Fruit fly (Drosophila melanogaster) whole organism, embryonic: ENCODE data around the gene DIP-alpha.

Experiments used
- ATbp ChIP-seq: fragments of 200-800 bp; sonication (Bioruptor generic); optimal IDR thresholded peaks from 2 replicates; lab custom pipeline; 2017; ENCODE audit warnings: missing biosample characterization, mild to moderate bottlenecking, missing genetic modification characterization, missing genetic modification reagents
- BtbVII ChIP-seq: fragments of 200-800 bp; sonication (Bioruptor generic); optimal IDR thresholded peaks from 3 replicates; lab custom pipeline; 2017; ENCODE audit warnings: missing biosample characterization, mild to moderate bottlenecking, missing genetic modification characterization
- CG11093 ChIP-seq: fragments of 200-800 bp; sonication (Bioruptor generic); IDR thresholded peaks from 3 replicates; pipeline ENCODE4 v1.3.6; 2022; ENCODE audit warnings: missing biosample characterization, missing genetic modification characterization
- CG11560 ChIP-seq: fragments of 200-800 bp; sonication (Bioruptor generic); IDR thresholded peaks from 3 replicates; pipeline ENCODE4 v1.3.6; 2022; ENCODE audit warnings: missing biosample characterization, missing genetic modification characterization
- CG11695 ChIP-seq: fragments of 200-800 bp; sonication (Bioruptor generic); IDR thresholded peaks from 3 replicates; pipeline ENCODE4 v1.3.6; 2022; ENCODE audit warnings: missing biosample characterization, missing genetic modification characterization
- CG13424 ChIP-seq: fragments of 200-800 bp; sonication (Bioruptor generic); optimal IDR thresholded peaks from 2 replicates; lab custom pipeline; 2019; ENCODE audit warnings: missing biosample characterization, mild to moderate bottlenecking, missing genetic modification characterization, moderate library complexity
- CG13775 ChIP-seq: fragments of 200-800 bp; sonication (Bioruptor generic); optimal IDR thresholded peaks from 3 replicates; lab custom pipeline; 2017; ENCODE audit warnings: missing biosample characterization, mild to moderate bottlenecking, missing genetic modification characterization
- CG14050 ChIP-seq: fragments of 200-800 bp; sonication (Bioruptor generic); IDR thresholded peaks from 3 replicates; pipeline ENCODE4 v1.3.6; 2022; ENCODE audit warnings: missing biosample characterization, missing genetic modification characterization
- CG14710 ChIP-seq: fragments of 200-800 bp; sonication (Bioruptor generic); optimal IDR thresholded peaks from 3 replicates; lab custom pipeline; 2019; ENCODE audit warnings: missing biosample characterization, mild to moderate bottlenecking, missing genetic modification characterization, moderate library complexity
- CG15601 ChIP-seq: fragments of 200-800 bp; sonication (Bioruptor generic); optimal IDR thresholded peaks from 3 replicates; lab custom pipeline; 2019; ENCODE audit warnings: missing biosample characterization, mild to moderate bottlenecking, missing genetic modification characterization, moderate library complexity
- CG18764 ChIP-seq: fragments of 200-800 bp; sonication (Bioruptor generic); optimal IDR thresholded peaks from 3 replicates; lab custom pipeline; 2016; ENCODE audit warnings: missing biosample characterization, missing genetic modification characterization
- CG30020 ChIP-seq: fragments of 200-800 bp; optimal IDR thresholded peaks from 2 replicates; lab custom pipeline; 2019; ENCODE audit warnings: missing biosample characterization, mild to moderate bottlenecking, missing genetic modification characterization, moderate library complexity
- CG32767 ChIP-seq: fragments of 200-800 bp; sonication (Bioruptor generic); IDR thresholded peaks from 2 replicates; pipeline ENCODE4 v1.3.6; 2022; ENCODE audit warnings: missing biosample characterization, missing genetic modification characterization
- CG6689 ChIP-seq: fragments of 200-800 bp; sonication (Bioruptor generic); IDR thresholded peaks from 2 replicates; pipeline ENCODE4 v1.3.6; 2022; ENCODE audit warnings: missing biosample characterization, missing genetic modification characterization
- CG6854 ChIP-seq: fragments of 200-800 bp; sonication (Bioruptor generic); optimal IDR thresholded peaks from 3 replicates; lab custom pipeline; 2017; ENCODE audit warnings: missing biosample characterization, mild to moderate bottlenecking, missing genetic modification characterization
- CG7271 ChIP-seq: fragments of 200-800 bp; sonication (Bioruptor generic); optimal IDR thresholded peaks from 2 replicates; lab custom pipeline; 2018; ENCODE audit warnings: missing biosample characterization, mild to moderate bottlenecking, missing genetic modification characterization, moderate library complexity
- CG8924 ChIP-seq: fragments of 200-800 bp; optimal IDR thresholded peaks from 3 replicates; lab custom pipeline; 2019; ENCODE audit warnings: missing biosample characterization, mild to moderate bottlenecking, missing genetic modification characterization, moderate library complexity
- CrebB ChIP-seq: fragments of 200-800 bp; sonication (Bioruptor generic); optimal IDR thresholded peaks from 3 replicates; lab custom pipeline; 2018; ENCODE audit warnings: missing biosample characterization, mild to moderate bottlenecking, missing genetic modification characterization
- Dip3 ChIP-seq: fragments of 200-800 bp; sonication (Bioruptor generic); optimal IDR thresholded peaks from 3 replicates; lab custom pipeline; 2016; ENCODE audit warnings: missing biosample characterization, missing genetic modification characterization
- Ets65A ChIP-seq: fragments of 200-800 bp; sonication (Bioruptor generic); peaks from one replicate; lab custom pipeline; 2016; ENCODE audit warnings: missing biosample characterization, missing genetic modification characterization
- Fer3 ChIP-seq: fragments of 200-800 bp; sonication (Bioruptor generic); optimal IDR thresholded peaks from 2 replicates; lab custom pipeline; 2018; ENCODE audit warnings: missing biosample characterization, mild to moderate bottlenecking, missing genetic modification characterization, moderate library complexity
- Hr39 ChIP-seq: fragments of >200 bp; optimal IDR thresholded peaks from 2 replicates; lab custom pipeline; 2017
- Ptx1 ChIP-seq: fragments of 200-800 bp; sonication (Bioruptor generic); IDR thresholded peaks from 2 replicates; pipeline ENCODE4 v1.3.6; 2022; ENCODE audit warnings: missing biosample characterization, missing genetic modification characterization
- Spps ChIP-seq: fragments of 200-800 bp; sonication (Bioruptor generic); optimal IDR thresholded peaks from 2 replicates; lab custom pipeline; 2018; ENCODE audit warnings: missing biosample characterization, mild to moderate bottlenecking, missing genetic modification characterization
- Vsx1 ChIP-seq: fragments of 200-800 bp; sonication (Bioruptor generic); optimal IDR thresholded peaks from 2 replicates; lab custom pipeline; 2017; ENCODE audit warnings: missing biosample characterization, mild to moderate bottlenecking, missing genetic modification characterization, missing genetic modification reagents
- Xbp1 ChIP-seq: fragments of 200-800 bp; sonication (Bioruptor generic); optimal IDR thresholded peaks from 3 replicates; lab custom pipeline; 2016; ENCODE audit warnings: missing biosample characterization, mild to moderate bottlenecking, missing genetic modification characterization
- YL-1 ChIP-seq: fragments of 200-800 bp; sonication (Bioruptor generic); optimal IDR thresholded peaks from 3 replicates; lab custom pipeline; 2017; ENCODE audit warnings: missing biosample characterization, mild to moderate bottlenecking, missing genetic modification characterization
- az2 ChIP-seq: fragments of 200-800 bp; sonication (Bioruptor generic); optimal IDR thresholded peaks from 3 replicates; lab custom pipeline; 2016; ENCODE audit warnings: missing biosample characterization, missing genetic modification characterization
- bbx ChIP-seq: fragments of 200-800 bp; sonication (Bioruptor generic); IDR thresholded peaks from 2 replicates; pipeline ENCODE4 v1.3.6; 2022; ENCODE audit warnings: missing biosample characterization, missing genetic modification characterization; ENCODE audit not compliant: partially characterized antibody
- bcd ChIP-seq: fragments of 200-800 bp; sonication (Bioruptor generic); optimal IDR thresholded peaks from 2 replicates; lab custom pipeline; 2017; ENCODE audit warnings: missing biosample characterization, mild to moderate bottlenecking, missing genetic modification characterization
- bsh ChIP-seq, 2 experiments: fragments of 200-800 bp; sonication (Bioruptor generic); optimal IDR thresholded peaks; 2 replicates each; lab custom pipeline; 2017 to 2018; ENCODE audit warnings: mild to moderate bottlenecking in 2 of 2, missing biosample characterization in 2 of 2, missing genetic modification characterization in 2 of 2, moderate library complexity in 1 of 2
- croc ChIP-seq: fragments of 200-800 bp; sonication (Bioruptor generic); conservative IDR thresholded peaks from 3 replicates; pipeline ENCODE4 v1.3.6; 2022; ENCODE audit warnings: missing biosample characterization, missing genetic modification characterization
- cwo ChIP-seq: fragments of 200-800 bp; sonication (Bioruptor generic); optimal IDR thresholded peaks from 3 replicates; lab custom pipeline; 2017; ENCODE audit warnings: missing biosample characterization, missing genetic modification characterization, mild to moderate bottlenecking, moderate library complexity, missing genetic modification reagents
- ham ChIP-seq: fragments of 200-800 bp; sonication (Bioruptor generic); IDR thresholded peaks from 2 replicates; pipeline ENCODE4 v1.3.6; 2022; ENCODE audit warnings: missing biosample characterization, missing genetic modification characterization
- hkb ChIP-seq, 2 experiments: fragments of 200-800 bp in 1 of 2; fragments of >200 bp in 1 of 2; sonication (Bioruptor generic) in 1 of 2; IDR thresholded peaks in 1 of 2; optimal IDR thresholded peaks in 1 of 2; 2 replicates each; pipeline versions ENCODE4 v1.3.6 to Lab custom; 2017 to 2022; ENCODE audit warnings: missing biosample characterization in 1 of 2, missing genetic modification characterization in 1 of 2
- lmd ChIP-seq: fragments of 200-800 bp; sonication (Bioruptor generic); IDR thresholded peaks from 2 replicates; pipeline ENCODE4 v1.3.6; 2022; ENCODE audit warnings: missing biosample characterization, missing genetic modification characterization
- lola ChIP-seq, 3 experiments: fragments of >200 bp in 2 of 3; fragments of 200-800 bp in 1 of 3; sonication (Bioruptor generic) in 1 of 3; optimal IDR thresholded peaks; 2 replicates each; lab custom pipeline; 2017 to 2019; ENCODE audit warnings: missing biosample characterization in 3 of 3, missing genetic modification characterization in 3 of 3, mild to moderate bottlenecking in 1 of 3, moderate library complexity in 1 of 3
- nom ChIP-seq: fragments of 200-800 bp; sonication (Bioruptor generic); optimal IDR thresholded peaks from 2 replicates; lab custom pipeline; 2017; ENCODE audit warnings: missing biosample characterization, missing genetic modification characterization, mild to moderate bottlenecking, moderate library complexity, missing genetic modification reagents
- odd ChIP-seq: fragments of 200-800 bp; sonication (Bioruptor generic); optimal IDR thresholded peaks from 2 replicates; lab custom pipeline; 2017; ENCODE audit warnings: missing biosample characterization, mild to moderate bottlenecking, missing genetic modification characterization
- peb ChIP-seq: fragments of 200-800 bp; sonication (Bioruptor generic); IDR thresholded peaks from 2 replicates; pipeline ENCODE4 v1.3.6; 2022; ENCODE audit warnings: missing biosample characterization, missing genetic modification characterization
- pros ChIP-seq: fragments of 200-800 bp; sonication (Bioruptor generic); optimal IDR thresholded peaks from 3 replicates; lab custom pipeline; 2019; ENCODE audit warnings: missing biosample characterization, mild to moderate bottlenecking, missing genetic modification characterization, moderate library complexity
- slp2 ChIP-seq: fragments of 200-800 bp; sonication (Bioruptor generic); optimal IDR thresholded peaks from 2 replicates; lab custom pipeline; 2016; ENCODE audit warnings: missing biosample characterization, missing genetic modification characterization
- tap ChIP-seq: fragments of 200-800 bp; optimal IDR thresholded peaks from 3 replicates; lab custom pipeline; 2019; ENCODE audit warnings: missing biosample characterization, mild to moderate bottlenecking, missing genetic modification characterization, moderate library complexity
- unc-4 ChIP-seq: fragments of 200-800 bp; sonication (Bioruptor generic); IDR thresholded peaks from 2 replicates; pipeline ENCODE4 v1.3.6; 2022; ENCODE audit warnings: missing biosample characterization, missing genetic modification characterization; ENCODE audit not compliant: partially characterized antibody
- wek ChIP-seq: fragments of 200-800 bp; sonication (Bioruptor generic); optimal IDR thresholded peaks from 3 replicates; lab custom pipeline; 2018; ENCODE audit warnings: missing biosample characterization, mild to moderate bottlenecking, missing genetic modification characterization, moderate library complexity
- yki ChIP-seq: fragments of >200 bp; optimal IDR thresholded peaks from 3 replicates; lab custom pipeline; 2018
- zen ChIP-seq: fragments of 200-800 bp; sonication (Bioruptor generic); optimal IDR thresholded peaks from 3 replicates; lab custom pipeline; 2018; ENCODE audit warnings: missing biosample characterization, mild to moderate bottlenecking, missing genetic modification characterization, moderate library complexity

DIP-alpha gene

dm6 chrX:3476009-3476408 is 95.4 kb downstream of the DIP-alpha start (continued):
- TF ChIP-seq CG15601: no peak
- TF ChIP-seq CG6854: no peak
- no peak for TF ChIP-seq peb
- peak; percentile 63 for TF ChIP-seq zen (tag; lab: Kevin White, UChicago)
- TF ChIP-seq wek: no peak
- no peak for TF ChIP-seq unc-4 (GFP tag; lab: Robert Waterston, UW)
- peak; percentile 8 for TF ChIP-seq Fer3 (tag; lab: Kevin White, UChicago)
- no peak for TF ChIP-seq odd (GFP tag; lab: Kevin White, UChicago)
- no peak for TF ChIP-seq YL-1 (GFP tag; lab: Kevin White, UChicago)
- TF ChIP-seq bsh (GFP tag; optimal IDR thresholded peaks at IDR 0.05; lab: Kevin White, UChicago): peak in 1 of 2 experiments; percentile 60
- no peak for TF ChIP-seq CG7271 (tag; lab: Kevin White, UChicago)
- TF ChIP-seq Hr39 (lab: Kevin White, UChicago): no peak
- TF ChIP-seq lmd (GFP tag; lab: Robert Waterston, UW): peak; percentile 49; the same call in 1 of the 2 replicates
- TF ChIP-seq Spps (tag; lab: Kevin White, UChicago): peak; percentile 5
- no peak for TF ChIP-seq yki (lab: Kevin White, UChicago)
- peak; percentile 56 for TF ChIP-seq az2 (GFP tag; lab: Kevin White, UChicago)
- no peak for TF ChIP-seq CG18764 (GFP tag; lab: Kevin White, UChicago)
- TF ChIP-seq lola (GFP tag; optimal IDR thresholded peaks at IDR 0.05; lab: Kevin White, UChicago): peak in 1 of 3 experiments; percentile 59
- TF ChIP-seq Ptx1 (GFP tag; lab: Robert Waterston, UW): peak; percentile 42

- TF ChIP-seq slp2: no peak
- peak; percentile 74 for TF ChIP-seq Ets65A (GFP tag; lab: Kevin White, UChicago)
- peak; percentile 9 for TF ChIP-seq CrebB (tag; lab: Kevin White, UChicago)
- peak; percentile 77 for TF ChIP-seq Vsx1
- TF ChIP-seq CG32767: peak; percentile 53; the same call in 1 of the 2 replicates
- peak; percentile 77 for TF ChIP-seq CG6689
- peak; percentile 42 for TF ChIP-seq cwo (GFP tag; lab: Kevin White, UChicago)
- peak; percentile 64; the same call in 2 of the 3 replicates for TF ChIP-seq CG11695
- TF ChIP-seq ham (GFP tag; lab: Robert Waterston, UW): no peak
- no peak for TF ChIP-seq CG11093 (GFP tag; lab: Robert Waterston, UW)
- no peak for TF ChIP-seq CG11560 (tag; lab: Robert Waterston, UW)
- peak; percentile 29 for TF ChIP-seq tap
- no peak for TF ChIP-seq wek
- TF ChIP-seq nom (GFP tag; lab: Kevin White, UChicago): peak; percentile 95
- no peak for TF ChIP-seq hkb (optimal IDR thresholded peaks at IDR 0.05; lab: Kevin White, UChicago)
- TF ChIP-seq hkb (GFP tag; IDR thresholded peaks at IDR 0.05; lab: Robert Waterston, UW): peak; percentile 61; the same call in 1 of the 2 replicates
- no peak for TF ChIP-seq pros (GFP tag; lab: Kevin White, UChicago)
- peak; percentile 32 for TF ChIP-seq Xbp1 (GFP tag; lab: Kevin White, UChicago)
- TF ChIP-seq Dip3 (GFP tag; lab: Kevin White, UChicago): no peak
- peak; percentile 41 for TF ChIP-seq CG14710
- peak; percentile 58 for TF ChIP-seq bcd
- TF ChIP-seq CG8924 (tag; lab: Kevin White, UChicago): peak; percentile 61
- TF ChIP-seq ATbp (GFP tag; lab: Kevin White, UChicago): peak; percentile 52
- TF ChIP-seq CG13424 (tag; lab: Kevin White, UChicago): peak; percentile 72
- no peak for TF ChIP-seq bbx
- peak; percentile 62 for TF ChIP-seq BtbVII
- peak; percentile 54 for TF ChIP-seq CG13775 (GFP tag; lab: Kevin White, UChicago)
- no peak for TF ChIP-seq CG30020 (tag; lab: Kevin White, UChicago)
- TF ChIP-seq CG14050 (GFP tag; lab: Robert Waterston, UW): 0 out of 3 replicates have a peak, but pooled peaks have one; percentile 15
- no peak; the same call in 2 of the 3 replicates for TF ChIP-seq croc (GFP tag; lab: Robert Waterston, UW)
Observed at dm6 chrX:3474476-3475439, 96.7 kb downstream of the DIP-alpha start, which contains the start of gene CG12206. CG12206 (minus strand) TSS chrX:3474524.
